Worm (Caenorhabditis elegans) whole organism, mixed stage, embryonic: ENCODE data around the gene T26A8.3.

Experiments used
- ces-1 ChIP-seq: fragments of 150-350 bp; optimal IDR thresholded peaks from 2 replicates; lab custom pipeline; 2014; ENCODE audit warnings: missing biosample characterization, missing genetic modification reagents, missing genetic modification characterization
- elt-3 ChIP-seq: fragments of 150-350 bp; optimal IDR thresholded peaks from 2 replicates; lab custom pipeline; 2014; ENCODE audit warnings: missing biosample characterization, missing genetic modification characterization
- lin-13 ChIP-seq: fragments of 150-350 bp; optimal IDR thresholded peaks from 2 replicates; lab custom pipeline; 2014; ENCODE audit warnings: missing biosample characterization, missing genetic modification characterization
- mab-5 ChIP-seq: fragments of 150-350 bp; optimal IDR thresholded peaks from 2 replicates; lab custom pipeline; 2014; ENCODE audit warnings: missing biosample characterization, missing genetic modification characterization
- snpc-4 ChIP-seq: fragments of 150-350 bp; optimal IDR thresholded peaks from 2 replicates; lab custom pipeline; 2014; ENCODE audit warnings: missing biosample characterization, missing genetic modification characterization

ce11 chrIV:8449869-8450268, 23.4 kb upstream of the T26A8.3 start:
- TF ChIP-seq elt-3 (no peak), snpc-4 (tag; lab: Kevin White, UChicago) (no peak), ces-1 (GFP tag; lab: Kevin White, UChicago) (no peak), lin-13 (tag; lab: Kevin White, UChicago) (no peak), mab-5 (tag; lab: Kevin White, UChicago) (no peak)
